Worm (Caenorhabditis elegans): Measurements from ENCODE around the gene Y38H8A.12.
A peak's percentile ranks its signal among the peaks of the same experiment; 100 is the strongest.

Gene Y38H8A.12

DNA sequence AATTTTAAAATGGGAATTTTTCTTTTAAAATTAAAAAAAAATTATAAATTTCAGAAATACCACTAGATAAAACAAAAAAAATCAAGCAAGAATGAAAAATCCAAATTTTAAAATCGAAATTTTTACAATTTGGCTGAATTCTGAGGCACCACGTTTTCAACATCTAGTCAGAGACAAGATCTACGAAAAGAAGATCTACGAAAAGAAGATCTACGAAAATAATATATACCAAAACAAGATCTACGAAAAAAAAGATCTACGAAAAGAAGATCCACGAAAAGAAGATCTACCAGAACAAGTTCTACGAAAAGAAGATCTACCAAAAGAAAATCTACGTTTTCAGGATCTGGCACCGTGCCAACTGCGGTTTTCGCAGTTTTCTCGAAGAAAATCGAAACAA is 26.2 kb upstream of the Y38H8A.12 start (continued):
- TF ChIP-seq ceh-48 (tag; optimal IDR thresholded peaks at IDR 0.05) (no peak), hlh-8 (tag; optimal IDR thresholded peaks at IDR 0.05) (peak; percentile 7), gmeb-2 (tag; optimal IDR thresholded peaks at IDR 0.05) (no peak), pros-1 (tag; optimal IDR thresholded peaks at IDR 0.05) (no peak), lin-11 (tag; optimal IDR thresholded peaks at IDR 0.05) (no peak), pat-9 (tag; optimal IDR thresholded peaks at IDR 0.05) (no peak), fkh-6 (tag; optimal IDR thresholded peaks at IDR 0.05) (no peak)

ce11 chrIV:13483596-13483995 is 22.8 kb upstream of the Y38H8A.12 start:
- TF ChIP-seq tbx-7 (tag; optimal IDR thresholded peaks at IDR 0.05) (no peak), ttx-3 (tag; optimal IDR thresholded peaks at IDR 0.05) (no peak), C08G9.2 (tag; optimal IDR thresholded peaks at IDR 0.05) (no peak), pqm-1 (tag; optimal IDR thresholded peaks at IDR 0.05) (no peak), hlh-13 (GFP tag; optimal IDR thresholded peaks at IDR 0.05) (no peak), ref-2 (tag; optimal IDR thresholded peaks at IDR 0.05) (no peak), ceh-18 (tag; optimal IDR thresholded peaks at IDR 0.05) (no peak), syd-9 (tag; optimal IDR thresholded peaks at IDR 0.05) (no peak), ceh-45 (GFP tag; IDR thresholded peaks at IDR 0.05) (no peak), T23F11.4 (GFP tag; optimal IDR thresholded peaks at IDR 0.05) (no peak), ceh-31 (tag; optimal IDR thresholded peaks at IDR 0.05) (no peak), gmeb-2 (tag; optimal IDR thresholded peaks at IDR 0.05) (no peak), ceh-6 (GFP tag; optimal IDR thresholded peaks at IDR 0.05) (no peak), unc-3 (GFP tag; conservative IDR thresholded peaks at IDR 0.05) (no peak), unc-3 (tag; optimal IDR thresholded peaks at IDR 0.05) (no peak), lin-11 (tag; optimal IDR thresholded peaks at IDR 0.05) (no peak), hlh-6 (tag; optimal IDR thresholded peaks at IDR 0.05) (no peak), madf-2 (tag; optimal IDR thresholded peaks at IDR 0.05) (no peak), pha-4 (tag; optimal IDR thresholded peaks at IDR 0.05) (no peak), rnt-1 (tag; optimal IDR thresholded peaks at IDR 0.05) (no peak), ceh-19 (GFP tag; optimal IDR thresholded peaks at IDR 0.05) (no peak)

DNA sequence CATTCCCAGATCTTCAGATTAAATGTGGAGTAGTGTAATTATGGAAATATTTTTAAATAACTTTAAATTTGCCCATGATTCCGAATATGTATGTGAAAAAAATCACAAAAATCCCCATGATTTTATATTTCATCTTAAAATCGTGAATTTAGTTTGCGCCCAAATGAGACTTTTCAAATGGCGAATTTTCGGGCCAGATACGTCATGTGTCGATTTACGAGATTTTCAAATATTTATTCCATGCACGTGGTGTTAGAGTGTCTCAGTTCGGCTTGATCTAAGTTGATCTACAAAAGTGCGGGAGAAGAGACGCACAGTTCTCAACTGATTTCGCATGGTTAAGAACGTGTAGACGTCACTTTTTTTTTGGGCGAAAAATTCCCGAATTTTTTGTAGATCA is 21.7 kb upstream of the Y38H8A.12 start, which contains the start of gene Y38H8A.1:
Gene Y38H8A.1 (plus strand): TSS at position 301 of the 400 bp plus-strand sequence.
- TF ChIP-seq ceh-14 (tag; optimal IDR thresholded peaks at IDR 0.05), result no peak
- TF ChIP-seq unc-42 (tag; optimal IDR thresholded peaks at IDR 0.05), result no peak
- no peak for TF ChIP-seq C08G9.2 (tag; optimal IDR thresholded peaks at IDR 0.05)
- TF ChIP-seq rnt-1 (tag; optimal IDR thresholded peaks at IDR 0.05), result no peak
- no peak for TF ChIP-seq sox-4 (tag; optimal IDR thresholded peaks at IDR 0.05)
- no peak for TF ChIP-seq lim-6 (tag; optimal IDR thresholded peaks at IDR 0.05)
- TF ChIP-seq ceh-18 (tag; optimal IDR thresholded peaks at IDR 0.05), result no peak
- no peak for TF ChIP-seq lin-11 (tag; optimal IDR thresholded peaks at IDR 0.05)
- TF ChIP-seq odd-2 (tag; optimal IDR thresholded peaks at IDR 0.05), result no peak
- no peak for TF ChIP-seq F13H6.1 (tag; optimal IDR thresholded peaks at IDR 0.05)
- no peak for TF ChIP-seq ceh-22 (tag; optimal IDR thresholded peaks at IDR 0.05)
- TF ChIP-seq K09A11.1 (tag; optimal IDR thresholded peaks at IDR 0.05; ENCODE audit: insufficient read depth), result no peak
- TF ChIP-seq hlh-30 (tag; optimal IDR thresholded peaks at IDR 0.05; ENCODE audit: insufficient read depth), result no peak
- TF ChIP-seq nfya-1 (tag; optimal IDR thresholded peaks at IDR 0.05), result no peak
- TF ChIP-seq hlh-8 (tag; optimal IDR thresholded peaks at IDR 0.05), result no peak
- TF ChIP-seq unc-55 (GFP tag; optimal IDR thresholded peaks at IDR 0.05), result no peak

- TF ChIP-seq pha-4 (tag; optimal IDR thresholded peaks at IDR 0.05) (no peak), syd-9 (tag; optimal IDR thresholded peaks at IDR 0.05) (no peak), ceh-34 (tag; optimal IDR thresholded peaks at IDR 0.05) (no peak), hlh-8 (tag; optimal IDR thresholded peaks at IDR 0.05) (no peak), lim-6 (tag; optimal IDR thresholded peaks at IDR 0.05) (no peak), fkh-10 (GFP tag; optimal IDR thresholded peaks at IDR 0.05) (no peak), K09A11.1 (tag; optimal IDR thresholded peaks at IDR 0.05; ENCODE audit: insufficient read depth) (no peak), ceh-18 (tag; optimal IDR thresholded peaks at IDR 0.05) (no peak), gmeb-2 (tag; optimal IDR thresholded peaks at IDR 0.05) (no peak), hlh-30 (tag; optimal IDR thresholded peaks at IDR 0.05; ENCODE audit: insufficient read depth) (no peak), ceh-31 (tag; optimal IDR thresholded peaks at IDR 0.05) (no peak), ceh-9 (tag; optimal IDR thresholded peaks at IDR 0.05) (no peak), ttx-3 (tag; optimal IDR thresholded peaks at IDR 0.05) (no peak), pha-2 (tag; optimal IDR thresholded peaks at IDR 0.05) (no peak)
These were observed 13.4 kb upstream of the Y38H8A.12 start, which contains the start of gene Y38H8A.2 for ce11 chrIV:13474132-13474531. TSS of gene Y38H8A.2 (plus strand) at chrIV:13474432.

Data from whole organism, late embryonic.